Worm (Caenorhabditis elegans): ENCODE data around the gene fbxb-92.
A peak's percentile ranks its signal among the peaks of the same experiment; 100 is the strongest.

Gene fbxb-92

DNA sequence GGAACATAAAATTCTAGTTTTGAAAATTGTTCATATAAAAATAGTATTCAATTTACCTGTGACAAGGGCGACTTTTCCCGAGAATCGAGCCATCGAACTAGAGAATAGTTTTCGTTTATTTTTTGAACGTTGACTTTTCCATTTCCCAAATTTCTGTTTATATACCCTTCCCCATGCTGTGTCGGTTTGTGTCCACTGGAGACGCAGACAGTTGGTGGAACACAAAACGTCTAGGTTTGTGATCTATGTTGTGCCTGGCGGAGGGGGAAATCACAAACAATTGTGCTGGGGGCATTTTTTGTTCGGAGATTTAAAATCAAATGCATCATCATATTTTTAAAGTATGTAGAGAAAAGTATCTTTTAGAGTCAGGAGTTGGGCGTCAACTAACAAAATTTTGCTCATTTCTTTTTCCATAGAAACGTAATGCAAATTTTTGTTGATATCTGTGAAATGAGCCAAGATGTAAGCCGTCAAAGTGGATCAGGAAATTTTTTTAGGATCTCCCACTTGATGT lies 3.6 kb downstream of the fbxb-92 start, which contains the start of gene nta-1 (continued):
- TF ChIP-seq tag-97 (GFP tag; IDR thresholded peaks at IDR 0.05) (no peak), aha-1 (tag) (no peak), dve-1 (tag; optimal IDR thresholded peaks at IDR 0.05; ENCODE audit: insufficient read depth) (no peak), hmg-1.1 (GFP tag; IDR thresholded peaks at IDR 0.05) (0 out of 2 replicates have a peak, but pooled peaks have one; percentile 36), ces-1 (GFP tag; optimal IDR thresholded peaks at IDR 0.05) (no peak), rbr-2 (tag; optimal IDR thresholded peaks at IDR 0.05) (no peak), egl-27 (tag; optimal IDR thresholded peaks at IDR 0.05) (no peak), egl-43 (GFP tag; IDR thresholded peaks at IDR 0.05) (no peak), jun-1 (tag; optimal IDR thresholded peaks at IDR 0.05) (no peak), attf-4 (tag; optimal IDR thresholded peaks at IDR 0.05) (no peak), ceh-62 (tag; optimal IDR thresholded peaks at IDR 0.05) (no peak), tra-1 (GFP tag; IDR thresholded peaks at IDR 0.05) (no peak), ctbp-1 (GFP tag; IDR thresholded peaks at IDR 0.05) (no peak), lin-29 (GFP tag; IDR thresholded peaks at IDR 0.05) (no peak), daf-8 (GFP tag; IDR thresholded peaks at IDR 0.05) (no peak), ceh-20 (GFP tag; IDR thresholded peaks at IDR 0.05) (no peak), hlh-11 (tag; optimal IDR thresholded peaks at IDR 0.05) (peak; percentile 51), zip-2 (tag; optimal IDR thresholded peaks at IDR 0.05) (no peak), nhr-48 (tag; optimal IDR thresholded peaks at IDR 0.05) (no peak), unc-130 (GFP tag; optimal IDR thresholded peaks at IDR 0.05) (no peak), lin-38 (GFP tag; IDR thresholded peaks at IDR 0.05) (no peak), dmd-8 (GFP tag; IDR thresholded peaks at IDR 0.05) (no peak), lin-39 (tag; optimal IDR thresholded peaks at IDR 0.05) (no peak), nhr-77 (tag; optimal IDR thresholded peaks at IDR 0.05) (peak; percentile 13), fkh-10 (GFP tag; optimal IDR thresholded peaks at IDR 0.05) (no peak), hlh-30 (tag; optimal IDR thresholded peaks at IDR 0.05; ENCODE audit: insufficient read depth) (no peak), mes-2 (tag; optimal IDR thresholded peaks at IDR 0.05; ENCODE audit: poor library complexity, severe bottlenecking) (no peak), pha-4 (GFP tag; IDR thresholded peaks at IDR 0.05) (no peak), pha-4 (tag; optimal IDR thresholded peaks at IDR 0.05) (no peak), mdt-29 (GFP tag; IDR thresholded peaks at IDR 0.05) (no peak), T20F7.1 (GFP tag; optimal IDR thresholded peaks at IDR 0.05) (no peak), dmd-6 (GFP tag; IDR thresholded peaks at IDR 0.05) (peak; percentile 58), duxl-1 (tag; optimal IDR thresholded peaks at IDR 0.05; ENCODE audit: poor library complexity) (peak; percentile 76), mdl-1 (tag; optimal IDR thresholded peaks at IDR 0.05) (peak in 1 of 2 experiments; percentile 22), nhr-42 (GFP tag; IDR thresholded peaks at IDR 0.05) (no peak), nhr-10 (tag; optimal IDR thresholded peaks at IDR 0.05) (no peak), ZK337.2 (GFP tag; IDR thresholded peaks at IDR 0.05) (no peak), unc-39 (tag; optimal IDR thresholded peaks at IDR 0.05) (no peak), nhr-41 (GFP tag; IDR thresholded peaks at IDR 0.05) (no peak), F49E8.2 (tag; optimal IDR thresholded peaks at IDR 0.05; ENCODE audit: borderline replicate concordance) (no peak)

DNA sequence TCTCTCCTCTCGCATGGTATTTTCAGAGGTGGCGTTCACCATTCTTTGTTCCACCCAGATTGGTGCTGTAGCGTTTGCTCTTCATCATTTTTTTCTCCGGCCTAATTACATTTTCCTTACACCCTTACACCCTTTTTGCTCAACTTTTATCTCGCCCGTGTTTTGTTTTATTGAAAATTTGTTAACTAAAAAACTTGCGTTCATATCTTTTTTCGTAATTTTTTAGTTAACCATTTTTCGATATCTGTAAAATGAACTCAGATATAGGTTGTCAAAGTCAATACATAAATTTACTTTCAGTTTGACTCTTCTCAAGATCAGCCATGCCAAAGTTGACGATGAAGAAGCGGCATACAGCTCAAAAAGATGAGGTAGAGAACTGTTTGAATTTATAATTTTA lies 5.7 kb downstream of the fbxb-92 start, which contains the start of gene F12E12.1:
Gene F12E12.1, plus strand, starts transcription at position 301 of the 400 bp plus-strand sequence.
- TF ChIP-seq unc-62 (GFP tag; optimal IDR thresholded peaks at IDR 0.05 in 1 of 2) = no peak
- no peak for TF ChIP-seq unc-62 (tag; optimal IDR thresholded peaks at IDR 0.05)
- TF ChIP-seq ceh-32 (tag; optimal IDR thresholded peaks at IDR 0.05; ENCODE audit: poor library complexity) = no peak
- TF ChIP-seq fkh-10 (GFP tag; optimal IDR thresholded peaks at IDR 0.05) = no peak
- no peak for TF ChIP-seq egl-27 (tag; optimal IDR thresholded peaks at IDR 0.05)
- TF ChIP-seq attf-4 (tag; optimal IDR thresholded peaks at IDR 0.05) = no peak
- TF ChIP-seq nhr-77 (tag; optimal IDR thresholded peaks at IDR 0.05) = no peak
- no peak for TF ChIP-seq sdz-12 (GFP tag; optimal IDR thresholded peaks at IDR 0.05)
- TF ChIP-seq ceh-82 (tag; optimal IDR thresholded peaks at IDR 0.05) = no peak
- TF ChIP-seq arid-1 (GFP tag; conservative IDR thresholded peaks at IDR 0.05) = no peak
- no peak for TF ChIP-seq lin-38 (GFP tag; IDR thresholded peaks at IDR 0.05)
- TF ChIP-seq mes-2 (tag; optimal IDR thresholded peaks at IDR 0.05; ENCODE audit: poor library complexity, severe bottlenecking) = no peak
- TF ChIP-seq aly-2 (tag; optimal IDR thresholded peaks at IDR 0.05) = no peak
- TF ChIP-seq vab-7 (GFP tag; IDR thresholded peaks at IDR 0.05) = no peak
- no peak for TF ChIP-seq lin-13 (GFP tag; optimal IDR thresholded peaks at IDR 0.05)
- TF ChIP-seq spr-1 (tag; optimal IDR thresholded peaks at IDR 0.05) = no peak
- no peak for TF ChIP-seq hlh-11 (tag; optimal IDR thresholded peaks at IDR 0.05)
